Worm (Caenorhabditis elegans): Measurements from ENCODE around the gene siah-1.

ce11 chrIV:3725361-3725760, 18.5 kb upstream of the siah-1 start, which contains the start of gene Y37E11AM.2:
- no peak for TF ChIP-seq med-1 (GFP tag; optimal IDR thresholded peaks at IDR 0.05; ENCODE audit: insufficient read depth)
- TF ChIP-seq ztf-23 (GFP tag; IDR thresholded peaks at IDR 0.05), result no peak
- TF ChIP-seq flt-1 (GFP tag; IDR thresholded peaks at IDR 0.05), result no peak
- no peak for TF ChIP-seq cog-1 (tag; optimal IDR thresholded peaks at IDR 0.05)
- no peak for TF ChIP-seq tab-1 (GFP tag; IDR thresholded peaks at IDR 0.05)
- TF ChIP-seq ref-1 (GFP tag; conservative IDR thresholded peaks at IDR 0.05), result no peak

All from whole organism, midembryonic.